Fruit fly (Drosophila melanogaster): ENCODE results near the gene CG12506.

CG12506 gene

DNA sequence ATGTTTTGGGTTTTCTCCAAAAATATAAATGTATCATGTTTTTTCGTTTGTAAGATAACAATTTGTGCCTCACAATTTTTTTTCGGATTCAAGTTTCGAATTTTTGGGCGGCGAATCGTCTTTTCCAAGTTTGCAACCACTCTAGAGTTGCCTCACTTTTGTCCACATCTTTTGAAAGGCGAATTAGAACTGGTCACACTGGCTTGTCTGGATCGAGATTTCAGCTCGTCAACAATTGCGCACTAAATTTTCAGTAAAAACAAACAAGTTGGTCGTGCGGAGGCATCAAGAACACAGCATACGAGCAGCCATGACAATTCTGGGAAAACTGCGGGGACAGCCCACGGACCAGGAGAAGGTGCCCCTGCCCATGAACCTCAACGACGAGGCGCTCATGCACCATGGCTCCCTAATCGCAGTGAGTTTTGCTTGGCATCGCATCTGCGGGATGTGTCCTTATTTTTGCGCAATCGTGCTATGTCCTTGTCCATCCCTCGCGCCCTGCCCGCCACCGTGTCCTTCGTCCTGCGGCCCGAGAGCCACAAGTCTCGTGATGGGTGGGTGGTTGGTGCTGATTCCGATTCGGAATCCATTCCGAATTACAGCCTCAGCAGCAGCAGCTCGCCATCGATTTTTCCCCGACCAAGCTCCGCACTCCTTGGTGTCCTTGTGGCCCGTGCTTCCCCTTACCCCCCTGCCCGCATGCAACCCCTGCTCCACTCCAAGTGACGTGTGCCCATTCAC lies 48.1 kb downstream of the CG12506 start, which contains the start of gene CG3662 (continued):
- no peak for TF ChIP-seq eve (GFP tag; optimal IDR thresholded peaks at IDR 0.05)
- TF ChIP-seq CG30403 (GFP tag; optimal IDR thresholded peaks at IDR 0.05): no peak
- peak; percentile 76 for TF ChIP-seq trem (tag; optimal IDR thresholded peaks at IDR 0.05)
- TF ChIP-seq sd (tag; optimal IDR thresholded peaks at IDR 0.05): no peak
- peak; percentile 36 for TF ChIP-seq sug (tag; optimal IDR thresholded peaks at IDR 0.05)
- no peak for TF ChIP-seq insv (GFP tag; optimal IDR thresholded peaks at IDR 0.05)
- peak; percentile 0 for TF ChIP-seq CG18764 (GFP tag; optimal IDR thresholded peaks at IDR 0.05)
- no peak for TF ChIP-seq sens-2 (GFP tag; IDR thresholded peaks at IDR 0.05)
- no peak for TF ChIP-seq CG8924 (tag; optimal IDR thresholded peaks at IDR 0.05)
- peak; percentile 17 for TF ChIP-seq CG12391 (tag; optimal IDR thresholded peaks at IDR 0.05)
- TF ChIP-seq CG7987 (GFP tag; optimal IDR thresholded peaks at IDR 0.05): peak; percentile 15
- peak; percentile 34 for TF ChIP-seq Dek (tag; optimal IDR thresholded peaks at IDR 0.05)
- TF ChIP-seq pan (optimal IDR thresholded peaks at IDR 0.05): no peak
- peak in 1 of 2 experiments; percentile 25 for TF ChIP-seq pan (GFP tag; optimal IDR thresholded peaks at IDR 0.05 in 1 of 2, IDR thresholded peaks at IDR 0.05 in 1 of 2)
- no peak for TF ChIP-seq CG6175 (GFP tag; IDR thresholded peaks at IDR 0.05)
- TF ChIP-seq CG12659 (GFP tag; optimal IDR thresholded peaks at IDR 0.05): peak; percentile 57
- peak; percentile 22 for TF ChIP-seq CG33213 (GFP tag; optimal IDR thresholded peaks at IDR 0.05)
- TF ChIP-seq inv (GFP tag; IDR thresholded peaks at IDR 0.05; ENCODE audit: partially characterized antibody): no peak
- TF ChIP-seq CG4854 (GFP tag; optimal IDR thresholded peaks at IDR 0.05): no peak
- peak; percentile 99 for TF ChIP-seq E2f2 (GFP tag; IDR thresholded peaks at IDR 0.05)
- peak; percentile 7 for TF ChIP-seq scrt (GFP tag; optimal IDR thresholded peaks at IDR 0.05)
- TF ChIP-seq Bgb (GFP tag; IDR thresholded peaks at IDR 0.05; ENCODE audit: partially characterized antibody): peak; percentile 18; the same call in 1 of the 2 replicates
- TF ChIP-seq hth (optimal IDR thresholded peaks at IDR 0.05): no peak
- no peak for TF ChIP-seq TFAM (GFP tag; optimal IDR thresholded peaks at IDR 0.05)
- TF ChIP-seq CG2116 (GFP tag; optimal IDR thresholded peaks at IDR 0.05): peak; percentile 65
- peak; percentile 71 for TF ChIP-seq Ets97D (GFP tag; optimal IDR thresholded peaks at IDR 0.05)
- no peak for TF ChIP-seq gsb-n (tag; optimal IDR thresholded peaks at IDR 0.05)
- TF ChIP-seq cad (GFP tag; optimal IDR thresholded peaks at IDR 0.05): no peak
- no peak for TF ChIP-seq zen (tag; optimal IDR thresholded peaks at IDR 0.05)
- TF ChIP-seq YL-1 (GFP tag; optimal IDR thresholded peaks at IDR 0.05): peak; percentile 77
- 0 out of 3 replicates have a peak, but pooled peaks have one; percentile 20 for TF ChIP-seq HLH4C (GFP tag; IDR thresholded peaks at IDR 0.05; ENCODE audit: partially characterized antibody)
- 0 out of 3 replicates have a peak, but pooled peaks have one; percentile 29 for TF ChIP-seq so (GFP tag; IDR thresholded peaks at IDR 0.05)
- TF ChIP-seq HmgD (GFP tag; optimal IDR thresholded peaks at IDR 0.05): no peak
- TF ChIP-seq ewg (GFP tag; optimal IDR thresholded peaks at IDR 0.05): peak; percentile 94
- TF ChIP-seq Dref (GFP tag; IDR thresholded peaks at IDR 0.05): peak; percentile 54
- no peak for TF ChIP-seq Max (GFP tag; optimal IDR thresholded peaks at IDR 0.05)
- peak; percentile 5 for TF ChIP-seq twi (tag; optimal IDR thresholded peaks at IDR 0.05)
- TF ChIP-seq BEAF-32 (GFP tag; optimal IDR thresholded peaks at IDR 0.05): peak; percentile 52
- TF ChIP-seq Stat92E (GFP tag; optimal IDR thresholded peaks at IDR 0.05): peak in 1 of 3 experiments; percentile 29
- peak; percentile 9 for TF ChIP-seq MTF-1 (GFP tag; optimal IDR thresholded peaks at IDR 0.05; ENCODE audit: borderline replicate concordance)
- TF ChIP-seq CG11723 (GFP tag; optimal IDR thresholded peaks at IDR 0.05): no peak
- peak; percentile 83 for TF ChIP-seq CG17186 (GFP tag; optimal IDR thresholded peaks at IDR 0.05)
- peak; percentile 33 for TF ChIP-seq Fer1 (GFP tag; optimal IDR thresholded peaks at IDR 0.05)
- TF ChIP-seq CG15073 (GFP tag; optimal IDR thresholded peaks at IDR 0.05): no peak
- peak; percentile 62 for TF ChIP-seq sens (GFP tag)
- no peak for TF ChIP-seq tx (GFP tag; optimal IDR thresholded peaks at IDR 0.05)
- no peak for TF ChIP-seq Antp (GFP tag; optimal IDR thresholded peaks at IDR 0.05)
- no peak for TF ChIP-seq CG18619 (GFP tag; optimal IDR thresholded peaks at IDR 0.05)
- TF ChIP-seq CG18262 (tag; optimal IDR thresholded peaks at IDR 0.05): no peak
